Worm (Caenorhabditis elegans) whole organism, L2 larva: ENCODE data around the gene C17H12.12.

Experiments
- ama-1 ChIP-seq: fragments of 150-350 bp; optimal IDR thresholded peaks from 2 replicates; lab custom pipeline; 2018; ENCODE audit warnings: inconsistent platforms
- fos-1 ChIP-seq: fragments of 150-350 bp; optimal IDR thresholded peaks from 2 replicates; lab custom pipeline; 2014; ENCODE audit warnings: missing biosample characterization, missing genetic modification characterization
- mab-5 ChIP-seq: fragments of 150-350 bp; optimal IDR thresholded peaks from 2 replicates; lab custom pipeline; 2014; ENCODE audit warnings: missing biosample characterization, missing genetic modification characterization
- nhr-12 ChIP-seq: fragments of 150-350 bp; optimal IDR thresholded peaks from 2 replicates; lab custom pipeline; 2014; ENCODE audit warnings: missing biosample characterization, missing genetic modification characterization
- nhr-237 ChIP-seq: fragments of 150-350 bp; optimal IDR thresholded peaks from 2 replicates; lab custom pipeline; 2014; ENCODE audit warnings: missing biosample characterization, missing genetic modification characterization
- nhr-77 ChIP-seq: fragments of 150-350 bp; optimal IDR thresholded peaks from 2 replicates; lab custom pipeline; 2014; ENCODE audit warnings: missing biosample characterization, missing genetic modification characterization
- peb-1 ChIP-seq: fragments of 150-350 bp; optimal IDR thresholded peaks from 2 replicates; lab custom pipeline; 2014; ENCODE audit warnings: missing biosample characterization, missing genetic modification characterization
- sma-9 ChIP-seq, 2 experiments: fragments of 150-350 bp in 1 of 2; sonication (generic microtip) in 1 of 2; optimal IDR thresholded peaks; 2 replicates each; lab custom pipeline; 2014 to 2016; ENCODE audit warnings: missing genetic modification characterization in 2 of 2, mild to moderate bottlenecking in 1 of 2, missing biosample characterization in 1 of 2, missing compliant biosample characterization in 1 of 2, missing genetic modification reagents in 1 of 2, moderate library complexity in 1 of 2
- ztf-4 ChIP-seq: fragments of 150-350 bp; optimal IDR thresholded peaks from 2 replicates; lab custom pipeline; 2014; ENCODE audit warnings: missing biosample characterization, missing genetic modification characterization

DNA sequence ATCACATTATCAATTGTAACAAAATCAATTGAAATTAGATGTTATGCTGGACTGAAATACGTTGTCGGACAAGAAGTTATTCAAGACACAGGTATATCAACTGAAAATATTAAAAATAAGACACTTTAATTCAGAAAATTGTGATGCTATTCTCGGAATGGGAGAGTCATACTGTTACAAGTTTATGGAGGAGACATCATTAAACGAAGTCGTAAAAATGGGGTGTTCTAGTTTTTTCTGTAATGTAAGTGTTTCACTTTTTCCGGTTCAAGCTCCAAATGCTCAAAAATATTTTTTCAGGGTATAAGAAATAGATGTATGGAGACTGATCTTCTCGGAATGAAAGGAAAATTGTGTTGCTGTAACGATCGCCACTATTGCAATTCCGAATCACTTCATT is 9.1 kb downstream of the C17H12.12 start, which contains the start of gene C17H12.37:
- no peak for TF ChIP-seq nhr-12 (tag; lab: Kevin White, UChicago)
- TF ChIP-seq ama-1 (lab: Kevin White, UChicago), result no peak
- no peak for TF ChIP-seq nhr-77
- no peak for TF ChIP-seq fos-1 (tag; lab: Kevin White, UChicago)
- no peak for TF ChIP-seq sma-9 (GFP tag; optimal IDR thresholded peaks at IDR 0.05; lab: Kevin White, UChicago)
- no peak for TF ChIP-seq sma-9 (tag; optimal IDR thresholded peaks at IDR 0.05; lab: Kevin White, UChicago)
- TF ChIP-seq peb-1 (tag; lab: Kevin White, UChicago), result no peak
- no peak for TF ChIP-seq nhr-237
- no peak for TF ChIP-seq ztf-4 (tag; lab: Kevin White, UChicago)
- TF ChIP-seq mab-5 (tag; lab: Kevin White, UChicago), result no peak
